Worm (Caenorhabditis elegans) whole organism, young adult: ENCODE results near the gene acly-2.

Experiments
- B0035.1 ChIP-seq: sonication (generic microtip); optimal IDR thresholded peaks from 2 replicates; lab custom pipeline; 2016; ENCODE audit warnings: missing genetic modification characterization, mild to moderate bottlenecking, missing compliant biosample characterization, missing genotype, missing genetic modification reagents
- B0336.3 ChIP-seq: fragments of 200-800 bp; sonication (Bioruptor generic); IDR thresholded peaks from 2 replicates; pipeline ENCODE4 v1.3.6; 2022; ENCODE audit warnings: missing genetic modification characterization, missing compliant biosample characterization
- C17E4.6 ChIP-seq: fragments of 200-800 bp; sonication (Bioruptor generic); IDR thresholded peaks from 2 replicates; pipeline ENCODE4 v1.3.6; 2022; ENCODE audit warnings: missing genetic modification reagents, missing genetic modification characterization, missing compliant biosample characterization
- D2030.7 ChIP-seq: fragments of 200-800 bp; sonication (Bioruptor generic); IDR thresholded peaks from 2 replicates; pipeline ENCODE4 v1.3.6; 2022; ENCODE audit warnings: missing genetic modification reagents, missing genetic modification characterization, missing compliant biosample characterization
- F22D6.2 ChIP-seq: sonication (generic microtip); optimal IDR thresholded peaks from 2 replicates; lab custom pipeline; 2016; ENCODE audit warnings: mild to moderate bottlenecking, missing genetic modification characterization, missing compliant biosample characterization
- F23B12.7 ChIP-seq: sonication (generic microtip); optimal IDR thresholded peaks from 2 replicates; lab custom pipeline; 2017; ENCODE audit warnings: missing genetic modification characterization, mild to moderate bottlenecking, missing compliant biosample characterization, antibody characterized with exemption, moderate library complexity; ENCODE audit not compliant: insufficient read depth
- Y53F4B.3 ChIP-seq: fragments of 200-800 bp; sonication (Bioruptor generic); IDR thresholded peaks from 2 replicates; pipeline ENCODE4 v1.3.6; 2022; ENCODE audit warnings: missing genetic modification reagents, missing genetic modification characterization, missing compliant biosample characterization
- Y53G8AR.9 ChIP-seq: fragments of 200-800 bp; sonication (Bioruptor generic); conservative IDR thresholded peaks from 2 replicates; pipeline ENCODE4 v1.3.6; 2022; ENCODE audit warnings: missing genetic modification reagents, missing genetic modification characterization, missing compliant biosample characterization
- Y56A3A.18 ChIP-seq: fragments of 200-800 bp; sonication (Bioruptor generic); IDR thresholded peaks from 2 replicates; pipeline ENCODE4 v1.3.6; 2022; ENCODE audit warnings: missing genetic modification reagents, missing genetic modification characterization, missing compliant biosample characterization
- Y79H2A.3 ChIP-seq: fragments of 200-800 bp; sonication (Bioruptor generic); conservative IDR thresholded peaks from 2 replicates; pipeline ENCODE4 v1.3.6; 2022; ENCODE audit warnings: missing genetic modification reagents, missing genetic modification characterization, missing compliant biosample characterization
- ama-1 ChIP-seq, 3 experiments: fragments of 150-350 bp in 1 of 3; sonication (generic microtip) in 2 of 3; optimal IDR thresholded peaks; 2 replicates each; lab custom pipeline; 2014 to 2018; ENCODE audit warnings: missing biosample characterization in 2 of 3, missing genetic modification characterization in 2 of 3, missing genetic modification reagents in 2 of 3
- aptf-2 ChIP-seq: fragments of 200-800 bp; sonication (Bioruptor generic); conservative IDR thresholded peaks from 2 replicates; pipeline ENCODE4 v1.3.6; 2022; ENCODE audit warnings: missing genetic modification reagents, missing genetic modification characterization, missing compliant biosample characterization
- attf-3 ChIP-seq: fragments of 200-800 bp; sonication (Bioruptor generic); conservative IDR thresholded peaks from 2 replicates; pipeline ENCODE4 v1.3.6; 2022; ENCODE audit warnings: missing genetic modification reagents, missing genetic modification characterization, missing compliant biosample characterization
- bed-2 ChIP-seq: fragments of 200-800 bp; sonication (Bioruptor generic); IDR thresholded peaks from 2 replicates; pipeline ENCODE4 v1.3.6; 2022; ENCODE audit warnings: missing genetic modification reagents, missing genetic modification characterization, missing compliant biosample characterization
- ccch-3 ChIP-seq: fragments of 200-800 bp; sonication (Bioruptor generic); optimal IDR thresholded peaks from 2 replicates; lab custom pipeline; 2018; ENCODE audit warnings: mild to moderate bottlenecking, missing genetic modification characterization, missing compliant biosample characterization
- cebp-1 ChIP-seq, 2 experiments: fragments of 200-800 bp in 1 of 2; sonication (Bioruptor generic) in 1 of 2; sonication (generic microtip) in 1 of 2; IDR thresholded peaks in 1 of 2; optimal IDR thresholded peaks in 1 of 2; 2 replicates each; pipeline versions ENCODE4 v1.3.6 to Lab custom; 2017 to 2022; ENCODE audit warnings: missing compliant biosample characterization in 2 of 2, missing genetic modification characterization in 2 of 2, mild to moderate bottlenecking in 1 of 2, missing genetic modification reagents in 1 of 2, moderate library complexity in 1 of 2
- cebp-2 ChIP-seq: fragments of 200-800 bp; sonication (Bioruptor generic); IDR thresholded peaks from 2 replicates; pipeline ENCODE4 v1.3.6; 2022; ENCODE audit warnings: missing genetic modification characterization, missing compliant biosample characterization
- ceh-100 ChIP-seq: fragments of 200-800 bp; sonication (Bioruptor generic); IDR thresholded peaks from 2 replicates; pipeline ENCODE4 v1.3.6; 2022; ENCODE audit warnings: missing genetic modification reagents, missing genetic modification characterization, missing compliant biosample characterization
- egl-44 ChIP-seq: fragments of 200-800 bp; sonication (Bioruptor generic); IDR thresholded peaks from 2 replicates; pipeline ENCODE4 v1.3.6; 2022; ENCODE audit warnings: missing genetic modification reagents, missing genetic modification characterization, missing compliant biosample characterization
- egrh-3 ChIP-seq: fragments of 200-800 bp; sonication (Bioruptor generic); IDR thresholded peaks from 2 replicates; pipeline ENCODE4 v1.3.6; 2022; ENCODE audit warnings: missing genetic modification reagents, missing genetic modification characterization, missing compliant biosample characterization
- ekl-4 ChIP-seq: fragments of 200-800 bp; sonication (Bioruptor generic); IDR thresholded peaks from 2 replicates; pipeline ENCODE4 v1.3.6; 2022; ENCODE audit warnings: missing genetic modification reagents, missing genetic modification characterization, missing compliant biosample characterization
- ets-4 ChIP-seq: fragments of 200-800 bp; sonication (Bioruptor generic); optimal IDR thresholded peaks from 2 replicates; lab custom pipeline; 2018; ENCODE audit warnings: mild to moderate bottlenecking, missing genetic modification characterization, missing compliant biosample characterization
- fkh-3 ChIP-seq: sonication (generic microtip); optimal IDR thresholded peaks from 2 replicates; lab custom pipeline; 2016; ENCODE audit warnings: mild to moderate bottlenecking, missing genetic modification characterization, missing compliant biosample characterization
- hmg-20 ChIP-seq: fragments of 200-800 bp; sonication (Bioruptor generic); IDR thresholded peaks from 2 replicates; pipeline ENCODE4 v1.3.6; 2022; ENCODE audit warnings: missing genetic modification reagents, missing genetic modification characterization, missing compliant biosample characterization
- hrde-1 ChIP-seq: sonication (generic microtip); optimal IDR thresholded peaks from 2 replicates; lab custom pipeline; 2016; ENCODE audit warnings: missing genetic modification characterization, mild to moderate bottlenecking, missing compliant biosample characterization, moderate library complexity, missing genotype, missing genetic modification reagents, borderline replicate concordance
- hsf-1 ChIP-seq: fragments of 200-800 bp; sonication (Bioruptor generic); IDR thresholded peaks from 2 replicates; pipeline ENCODE4 v1.3.6; 2022; ENCODE audit warnings: missing genetic modification reagents, missing genetic modification characterization, missing compliant biosample characterization
- lag-1 ChIP-seq: fragments of 200-800 bp; sonication (Bioruptor generic); IDR thresholded peaks from 2 replicates; pipeline ENCODE4 v1.3.6; 2022; ENCODE audit warnings: missing genetic modification reagents, missing genetic modification characterization, missing compliant biosample characterization
- let-526 ChIP-seq: fragments of 200-800 bp; sonication (Bioruptor generic); IDR thresholded peaks from 2 replicates; pipeline ENCODE4 v1.3.6; 2022; ENCODE audit warnings: missing genetic modification reagents, missing genetic modification characterization, missing compliant biosample characterization
- lin-54 ChIP-seq: fragments of 200-800 bp; sonication (Bioruptor generic); optimal IDR thresholded peaks from 2 replicates; lab custom pipeline; 2018; ENCODE audit warnings: mild to moderate bottlenecking, missing genetic modification characterization, missing compliant biosample characterization
- lir-1 ChIP-seq: fragments of 200-800 bp; sonication (Bioruptor generic); conservative IDR thresholded peaks from 2 replicates; pipeline ENCODE4 v1.3.6; 2022; ENCODE audit warnings: missing genetic modification reagents, missing genetic modification characterization, missing compliant biosample characterization
- madf-3 ChIP-seq: fragments of 200-800 bp; sonication (Bioruptor generic); IDR thresholded peaks from 2 replicates; pipeline ENCODE4 v1.3.6; 2022; ENCODE audit warnings: missing genetic modification reagents, missing genetic modification characterization, missing compliant biosample characterization
- mcd-1 ChIP-seq: fragments of 200-800 bp; sonication (Bioruptor generic); IDR thresholded peaks from 2 replicates; pipeline ENCODE4 v1.3.6; 2022; ENCODE audit warnings: missing genetic modification reagents, missing genetic modification characterization, missing compliant biosample characterization
- mel-28 ChIP-seq: sonication (generic microtip); optimal IDR thresholded peaks from 2 replicates; lab custom pipeline; 2016; ENCODE audit warnings: borderline replicate concordance, mild to moderate bottlenecking, missing genetic modification characterization, missing compliant biosample characterization
- mes-4 ChIP-seq: sonication (generic microtip); optimal IDR thresholded peaks from 2 replicates; lab custom pipeline; 2016; ENCODE audit warnings: missing genotype, missing genetic modification characterization, missing compliant biosample characterization
- mxl-1 ChIP-seq: sonication (generic microtip); optimal IDR thresholded peaks from 2 replicates; lab custom pipeline; 2016; ENCODE audit warnings: missing genetic modification characterization, missing compliant biosample characterization
- nfyb-1 ChIP-seq: fragments of 200-800 bp; sonication (Bioruptor generic); IDR thresholded peaks from 2 replicates; pipeline ENCODE4 v1.3.6; 2022; ENCODE audit warnings: missing genetic modification reagents, missing genetic modification characterization, missing compliant biosample characterization
- nhr-120 ChIP-seq: fragments of 200-800 bp; sonication (Bioruptor generic); IDR thresholded peaks from 2 replicates; pipeline ENCODE4 v1.3.6; 2022; ENCODE audit warnings: missing genetic modification characterization, missing compliant biosample characterization
- nhr-179 ChIP-seq: sonication (generic microtip); optimal IDR thresholded peaks from 2 replicates; lab custom pipeline; 2016; ENCODE audit warnings: mild to moderate bottlenecking, missing genetic modification characterization, missing compliant biosample characterization
- nhr-80 ChIP-seq: sonication (generic microtip); optimal IDR thresholded peaks from 2 replicates; lab custom pipeline; 2016; ENCODE audit warnings: missing genetic modification characterization, missing compliant biosample characterization
- nhr-90 ChIP-seq: sonication (generic microtip); optimal IDR thresholded peaks from 2 replicates; lab custom pipeline; 2016; ENCODE audit warnings: missing genotype, mild to moderate bottlenecking, missing genetic modification characterization, missing compliant biosample characterization
- pha-4 ChIP-seq: fragments of 150-350 bp; sonication (generic microtip); optimal IDR thresholded peaks from 2 replicates; lab custom pipeline; 2014; ENCODE audit warnings: missing biosample characterization, missing genetic modification reagents, missing genetic modification characterization
- rcor-1 ChIP-seq: fragments of 200-800 bp; sonication (Bioruptor generic); IDR thresholded peaks from 2 replicates; pipeline ENCODE4 v1.3.6; 2022; ENCODE audit warnings: missing genetic modification reagents, missing genetic modification characterization, missing compliant biosample characterization
- sea-2 ChIP-seq: fragments of 200-800 bp; sonication (Bioruptor generic); IDR thresholded peaks from 2 replicates; pipeline ENCODE4 v1.3.6; 2022; ENCODE audit warnings: missing genetic modification characterization, missing compliant biosample characterization
- snpc-3.4 ChIP-seq: sonication (generic microtip); optimal IDR thresholded peaks from 2 replicates; lab custom pipeline; 2017; ENCODE audit warnings: missing genetic modification characterization, mild to moderate bottlenecking, missing compliant biosample characterization, antibody characterized with exemption, moderate library complexity, missing genotype, missing genetic modification reagents
- somi-1 ChIP-seq: fragments of 200-800 bp; sonication (Bioruptor generic); optimal IDR thresholded peaks from 2 replicates; lab custom pipeline; 2018; ENCODE audit warnings: mild to moderate bottlenecking, missing genetic modification characterization, missing compliant biosample characterization
- tbp1 ChIP-seq: fragments of 200-800 bp; sonication (Bioruptor generic); optimal IDR thresholded peaks from 2 replicates; lab custom pipeline; 2018; ENCODE audit warnings: mild to moderate bottlenecking, missing genetic modification characterization, missing compliant biosample characterization
- unc-62 ChIP-seq: fragments of 150-350 bp; optimal IDR thresholded peaks from 2 replicates; lab custom pipeline; 2014; ENCODE audit warnings: missing biosample characterization, missing genetic modification reagents, missing genetic modification characterization
- ztf-18 ChIP-seq: sonication (generic microtip); optimal IDR thresholded peaks from 2 replicates; lab custom pipeline; 2016; ENCODE audit warnings: missing genotype, mild to moderate bottlenecking, missing genetic modification characterization, missing compliant biosample characterization

Gene acly-2

ce11 chrV:13130439-13130840 lies 14.2 kb downstream of the acly-2 start (continued):
- TF ChIP-seq bed-2 (GFP tag; lab: Robert Waterston, UW): no peak
- TF ChIP-seq B0336.3 (GFP tag; lab: Robert Waterston, UW): peak; percentile 80
- TF ChIP-seq lag-1 (GFP tag; lab: Robert Waterston, UW): no peak
- no peak for TF ChIP-seq fkh-3 (tag; lab: Kevin White, UChicago)
- TF ChIP-seq B0035.1: no peak
- TF ChIP-seq madf-3 (GFP tag; lab: Robert Waterston, UW): no peak
- TF ChIP-seq Y56A3A.18 (GFP tag; lab: Robert Waterston, UW): 0 out of 2 replicates have a peak, but pooled peaks have one; percentile 38
- no peak for TF ChIP-seq D2030.7
- no peak for TF ChIP-seq pha-4 (tag; lab: Kevin White, UChicago)
- no peak for TF ChIP-seq sea-2 (GFP tag; lab: Robert Waterston, UW)
- TF ChIP-seq rcor-1: peak; percentile 28; the same call in 1 of the 2 replicates
- no peak for TF ChIP-seq mxl-1 (tag; lab: Kevin White, UChicago)
- TF ChIP-seq ama-1 (optimal IDR thresholded peaks at IDR 0.05; lab: Kevin White, UChicago): no peak
- TF ChIP-seq ama-1 (GFP tag; optimal IDR thresholded peaks at IDR 0.05; lab: Kevin White, UChicago): no peak
- TF ChIP-seq hrde-1 (tag; lab: Kevin White, UChicago): no peak
- TF ChIP-seq Y79H2A.3 (GFP tag; lab: Robert Waterston, UW): no peak
- TF ChIP-seq mes-4: no peak
- TF ChIP-seq lin-54: peak; percentile 38
- peak; percentile 35 for TF ChIP-seq tbp1 (GFP tag; lab: Kevin White, UChicago)
- no peak for TF ChIP-seq mel-28 (tag; lab: Kevin White, UChicago)
- no peak for TF ChIP-seq ceh-100 (GFP tag; lab: Robert Waterston, UW)
- no peak for TF ChIP-seq F23B12.7 (tag; lab: Kevin White, UChicago)
- TF ChIP-seq aptf-2 (GFP tag; lab: Robert Waterston, UW): no peak
- no peak for TF ChIP-seq nhr-179 (tag; lab: Kevin White, UChicago)
- TF ChIP-seq Y53G8AR.9: no peak
- no peak for TF ChIP-seq unc-62 (GFP tag; lab: Kevin White, UChicago)
- TF ChIP-seq lir-1: no peak
- no peak for TF ChIP-seq ets-4
- no peak for TF ChIP-seq nhr-120 (GFP tag; lab: Robert Waterston, UW)
- no peak for TF ChIP-seq snpc-3.4 (tag; lab: Kevin White, UChicago)
- TF ChIP-seq cebp-2 (GFP tag; lab: Robert Waterston, UW): no peak
- peak; percentile 55; the same call in 1 of the 2 replicates for TF ChIP-seq mcd-1
- peak; percentile 11; the same call in 1 of the 2 replicates for TF ChIP-seq nfyb-1 (GFP tag; lab: Robert Waterston, UW)
- TF ChIP-seq egl-44: peak; percentile 58; the same call in 1 of the 2 replicates
- peak; percentile 45 for TF ChIP-seq somi-1 (GFP tag; lab: Kevin White, UChicago)
- no peak for TF ChIP-seq hsf-1
- no peak for TF ChIP-seq Y53F4B.3 (GFP tag; lab: Robert Waterston, UW)
- peak; percentile 40 for TF ChIP-seq nhr-90
- no peak; the same call in 1 of the 2 replicates for TF ChIP-seq egrh-3 (GFP tag; lab: Robert Waterston, UW)
- TF ChIP-seq attf-3 (GFP tag; lab: Robert Waterston, UW): no peak
- peak; percentile 18 for TF ChIP-seq ztf-18 (tag; lab: Kevin White, UChicago)
- peak; percentile 19 for TF ChIP-seq F22D6.2 (tag; lab: Kevin White, UChicago)
- TF ChIP-seq ekl-4 (GFP tag; lab: Robert Waterston, UW): no peak; the same call in 1 of the 2 replicates
- TF ChIP-seq nhr-80 (tag; lab: Kevin White, UChicago): peak; percentile 99
- no peak for TF ChIP-seq C17E4.6 (GFP tag; lab: Robert Waterston, UW)
- TF ChIP-seq cebp-1 (GFP tag; IDR thresholded peaks at IDR 0.05; lab: Robert Waterston, UW): no peak
- peak; percentile 74 for TF ChIP-seq cebp-1 (tag; optimal IDR thresholded peaks at IDR 0.05; lab: Kevin White, UChicago)
- no peak for TF ChIP-seq ccch-3 (GFP tag; lab: Kevin White, UChicago)
- TF ChIP-seq let-526: no peak
- no peak for TF ChIP-seq hmg-20
